Fruit fly (Drosophila melanogaster) whole organism, embryonic: ENCODE measurements around the gene CG34461.

Experiments used
- Ada2b ChIP-seq: fragments of 200-800 bp; sonication (Bioruptor generic); IDR thresholded peaks from 2 replicates; pipeline ENCODE4 v1.3.6; 2022; ENCODE audit warnings: missing biosample characterization, missing genetic modification characterization
- Atf3 ChIP-seq: fragments of 200-800 bp; sonication (Bioruptor generic); optimal IDR thresholded peaks from 3 replicates; lab custom pipeline; 2016; ENCODE audit warnings: missing biosample characterization, missing genetic modification characterization
- B-H2 ChIP-seq: fragments of 200-800 bp; sonication (Bioruptor generic); optimal IDR thresholded peaks from 2 replicates; lab custom pipeline; 2018; ENCODE audit warnings: missing biosample characterization, mild to moderate bottlenecking, missing genetic modification characterization
- Bgb ChIP-seq: fragments of 200-800 bp; sonication (Bioruptor generic); IDR thresholded peaks from 2 replicates; pipeline ENCODE4 v1.3.6; 2022; ENCODE audit warnings: missing biosample characterization, missing genetic modification characterization; ENCODE audit not compliant: partially characterized antibody
- Blimp-1 ChIP-seq: fragments of 200-800 bp; sonication (Bioruptor generic); optimal IDR thresholded peaks from 3 replicates; lab custom pipeline; 2018; ENCODE audit warnings: missing biosample characterization, missing genetic modification characterization, mild to moderate bottlenecking, moderate library complexity, missing genetic modification reagents
- CG14965 ChIP-seq: fragments of 200-800 bp; sonication (Bioruptor generic); optimal IDR thresholded peaks from 2 replicates; lab custom pipeline; 2016; ENCODE audit warnings: missing biosample characterization, missing genetic modification characterization, borderline replicate concordance
- CG16815 ChIP-seq: fragments of 200-800 bp; sonication (Bioruptor generic); optimal IDR thresholded peaks from 3 replicates; lab custom pipeline; 2017; ENCODE audit warnings: missing biosample characterization, mild to moderate bottlenecking, missing genetic modification characterization
- CG2712 ChIP-seq: fragments of 200-800 bp; optimal IDR thresholded peaks from 3 replicates; lab custom pipeline; 2019; ENCODE audit warnings: missing biosample characterization, mild to moderate bottlenecking, missing genetic modification characterization, moderate library complexity
- CG6689 ChIP-seq: fragments of 200-800 bp; sonication (Bioruptor generic); IDR thresholded peaks from 2 replicates; pipeline ENCODE4 v1.3.6; 2022; ENCODE audit warnings: missing biosample characterization, missing genetic modification characterization
- CG7963 ChIP-seq: fragments of 200-800 bp; sonication (Bioruptor generic); IDR thresholded peaks from 3 replicates; pipeline ENCODE4 v1.3.6; 2022; ENCODE audit warnings: missing biosample characterization, missing genetic modification characterization; ENCODE audit not compliant: partially characterized antibody
- CG8924 ChIP-seq: fragments of 200-800 bp; optimal IDR thresholded peaks from 3 replicates; lab custom pipeline; 2019; ENCODE audit warnings: missing biosample characterization, mild to moderate bottlenecking, missing genetic modification characterization, moderate library complexity
- CTCF ChIP-seq: fragments of 200-800 bp; sonication (Bioruptor generic); optimal IDR thresholded peaks from 2 replicates; lab custom pipeline; 2017; ENCODE audit warnings: missing biosample characterization, mild to moderate bottlenecking, missing genetic modification characterization, moderate library complexity
- Camta ChIP-seq: fragments of 200-800 bp; sonication (Bioruptor generic); optimal IDR thresholded peaks from 2 replicates; lab custom pipeline; 2016; ENCODE audit warnings: missing biosample characterization, missing genetic modification characterization
- CrebB ChIP-seq: fragments of 200-800 bp; sonication (Bioruptor generic); optimal IDR thresholded peaks from 3 replicates; lab custom pipeline; 2018; ENCODE audit warnings: missing biosample characterization, mild to moderate bottlenecking, missing genetic modification characterization
- Dip3 ChIP-seq: fragments of 200-800 bp; sonication (Bioruptor generic); optimal IDR thresholded peaks from 3 replicates; lab custom pipeline; 2016; ENCODE audit warnings: missing biosample characterization, missing genetic modification characterization
- Drgx ChIP-seq: fragments of 200-800 bp; sonication (Bioruptor generic); IDR thresholded peaks from 2 replicates; pipeline ENCODE4 v1.3.6; 2022; ENCODE audit warnings: missing biosample characterization, missing genetic modification characterization
- E2f1 ChIP-seq: fragments of 200-800 bp; sonication (Bioruptor generic); IDR thresholded peaks from 2 replicates; pipeline ENCODE4 v1.3.6; 2022; ENCODE audit warnings: missing biosample characterization, missing genetic modification characterization
- Hr51 ChIP-seq, 2 experiments: fragments of 200-800 bp; sonication (Bioruptor generic); optimal IDR thresholded peaks; 2 replicates in 1 of 2; 3 replicates in 1 of 2; lab custom pipeline; 2016 to 2018; ENCODE audit warnings: missing biosample characterization in 2 of 2, missing genetic modification characterization in 2 of 2, mild to moderate bottlenecking in 1 of 2, moderate library complexity in 1 of 2
- Med ChIP-seq: fragments of 200-800 bp; sonication (Bioruptor generic); peaks from one replicate; lab custom pipeline; 2016; ENCODE audit warnings: missing biosample characterization, missing genetic modification characterization, mild to moderate bottlenecking, inconsistent platforms, moderate library complexity
- az2 ChIP-seq: fragments of 200-800 bp; sonication (Bioruptor generic); optimal IDR thresholded peaks from 3 replicates; lab custom pipeline; 2016; ENCODE audit warnings: missing biosample characterization, missing genetic modification characterization
- cad ChIP-seq: fragments of >200 bp; optimal IDR thresholded peaks from 2 replicates; lab custom pipeline; 2017; ENCODE audit warnings: missing biosample characterization, missing genetic modification characterization
- chinmo ChIP-seq: fragments of 200-800 bp; sonication (Bioruptor generic); IDR thresholded peaks from 4 replicates; pipeline ENCODE4 v1.3.6; 2022; ENCODE audit warnings: missing biosample characterization, missing genetic modification characterization; ENCODE audit not compliant: partially characterized antibody
- crp ChIP-seq, 2 experiments: fragments of 200-800 bp; sonication (Bioruptor generic); optimal IDR thresholded peaks; 2 replicates in 1 of 2; 3 replicates in 1 of 2; lab custom pipeline; 2017; ENCODE audit warnings: missing biosample characterization in 2 of 2, missing genetic modification characterization in 2 of 2, mild to moderate bottlenecking in 1 of 2, moderate library complexity in 1 of 2
- dmrt99B ChIP-seq: fragments of 200-800 bp; sonication (Bioruptor generic); optimal IDR thresholded peaks from 2 replicates; lab custom pipeline; 2018; ENCODE audit warnings: missing biosample characterization, mild to moderate bottlenecking, missing genetic modification characterization, moderate library complexity
- esg ChIP-seq: fragments of 200-800 bp; sonication (Bioruptor generic); conservative IDR thresholded peaks from 2 replicates; pipeline ENCODE4 v1.3.6; 2022; ENCODE audit warnings: missing biosample characterization, missing genetic modification characterization
- gcm2 ChIP-seq: fragments of 200-800 bp; sonication (Bioruptor generic); optimal IDR thresholded peaks from 2 replicates; lab custom pipeline; 2016; ENCODE audit warnings: missing biosample characterization, missing genetic modification characterization
- jigr1 ChIP-seq: fragments of 200-800 bp; sonication (Bioruptor generic); IDR thresholded peaks from 3 replicates; pipeline ENCODE4 v1.3.6; 2022; ENCODE audit warnings: missing biosample characterization, missing genetic modification characterization
- lab ChIP-seq: fragments of 200-800 bp; sonication (Bioruptor generic); optimal IDR thresholded peaks from 3 replicates; lab custom pipeline; 2017; ENCODE audit warnings: missing biosample characterization, missing genetic modification characterization, mild to moderate bottlenecking, moderate library complexity, missing genetic modification reagents
- lola ChIP-seq, 3 experiments: fragments of >200 bp in 2 of 3; fragments of 200-800 bp in 1 of 3; sonication (Bioruptor generic) in 1 of 3; optimal IDR thresholded peaks; 2 replicates each; lab custom pipeline; 2017 to 2019; ENCODE audit warnings: missing biosample characterization in 3 of 3, missing genetic modification characterization in 3 of 3, mild to moderate bottlenecking in 1 of 3, moderate library complexity in 1 of 3
- nmo ChIP-seq: fragments of 200-800 bp; sonication (Bioruptor generic); optimal IDR thresholded peaks from 2 replicates; lab custom pipeline; 2018; ENCODE audit warnings: missing biosample characterization, mild to moderate bottlenecking, missing genetic modification characterization, moderate library complexity
- row ChIP-seq: fragments of 200-800 bp; sonication (Bioruptor generic); IDR thresholded peaks from 3 replicates; pipeline ENCODE4 v1.3.6; 2022; ENCODE audit warnings: missing biosample characterization, missing genetic modification characterization
- sens ChIP-seq: fragments of 200-800 bp; sonication (Bioruptor generic); peaks from one replicate; lab custom pipeline; 2016; ENCODE audit warnings: missing biosample characterization, missing genetic modification characterization

Gene CG34461

DNA sequence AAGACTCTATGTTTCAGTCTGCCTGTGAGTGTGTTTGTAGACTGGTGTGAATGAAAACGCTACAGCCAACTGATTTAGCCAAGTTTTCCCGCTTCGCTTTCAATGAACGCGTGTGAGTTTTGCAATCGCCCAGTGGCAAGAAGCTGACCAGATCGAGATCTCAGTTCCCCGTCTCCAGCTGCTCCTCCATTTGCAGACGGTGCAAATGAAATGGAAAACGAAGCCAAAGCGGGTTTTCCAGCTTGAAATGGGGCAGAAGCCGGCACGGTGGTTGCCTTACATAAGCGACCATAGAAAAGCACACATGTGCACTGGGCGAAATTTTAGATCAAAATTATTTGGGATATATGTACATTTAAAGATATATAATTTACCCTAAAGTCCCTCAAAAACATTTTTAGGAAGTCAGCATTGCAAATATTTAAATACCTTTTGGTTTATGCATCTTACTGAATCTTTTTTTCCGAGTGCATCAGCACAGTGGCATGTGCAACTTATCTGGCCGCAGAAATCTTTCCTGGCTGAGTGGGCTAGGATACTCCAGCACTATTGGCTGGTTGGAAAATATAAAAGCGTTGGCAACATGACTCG, 6.6 kb upstream of the CG34461 start, which contains the start of gene CG43059 (continued):
- TF ChIP-seq cad (no peak), CG16815 (no peak), Blimp-1 (peak; percentile 32), row (GFP tag; lab: Robert Waterston, UW) (0 out of 3 replicates have a peak, but pooled peaks have one; percentile 9), CG2712 (peak; percentile 1), esg (GFP tag; lab: Robert Waterston, UW) (no peak), az2 (GFP tag; lab: Kevin White, UChicago) (no peak), Dip3 (GFP tag; lab: Kevin White, UChicago) (no peak), E2f1 (GFP tag; lab: Robert Waterston, UW) (0 out of 2 replicates have a peak, but pooled peaks have one; percentile 15), Med (GFP tag; lab: Kevin White, UChicago) (peak; percentile 53)

DNA sequence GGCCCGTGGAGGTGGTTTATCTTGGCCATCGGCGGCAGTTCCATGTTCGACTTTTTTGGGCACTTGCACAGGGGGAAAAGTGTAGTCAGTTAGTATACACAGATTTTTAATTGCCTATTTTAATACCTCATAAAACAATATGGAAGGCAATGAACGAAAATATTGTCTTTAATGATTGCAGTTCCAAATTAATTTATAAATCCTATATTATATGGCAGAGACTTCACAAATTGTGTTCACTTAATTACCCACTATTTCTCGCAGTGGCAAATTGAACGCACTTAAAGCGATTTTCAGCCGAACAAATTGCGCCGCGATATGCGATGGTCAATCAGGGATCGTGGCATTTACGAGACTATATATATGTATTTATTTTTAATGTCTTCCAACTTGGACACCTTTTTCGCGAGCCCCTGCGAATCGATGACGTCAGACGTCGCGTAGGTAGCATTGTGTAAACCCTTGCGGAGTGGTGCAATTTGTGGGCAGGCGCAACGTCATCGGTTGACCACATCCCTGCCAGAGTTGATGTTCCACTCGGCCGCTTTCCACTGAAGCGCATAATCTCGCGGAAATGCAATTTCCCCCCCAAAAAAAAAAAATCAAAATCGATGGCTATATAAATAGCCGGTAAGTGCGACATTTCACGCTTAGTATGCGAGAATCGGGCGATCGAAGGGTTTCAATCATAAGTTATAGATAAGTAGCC, 5.4 kb upstream of the CG34461 start, which contains the start of gene CG13670:
TSS of gene CG13670 (plus strand) at position 659 of the 709 bp plus-strand sequence.
- TF ChIP-seq CG7963: no peak
- peak; percentile 2 for TF ChIP-seq dmrt99B (tag; lab: Kevin White, UChicago)
- TF ChIP-seq CG8924 (tag; lab: Kevin White, UChicago): no peak
- no peak for TF ChIP-seq jigr1 (GFP tag; lab: Robert Waterston, UW)
- no peak for TF ChIP-seq lab (GFP tag; lab: Kevin White, UChicago)
- TF ChIP-seq Drgx (GFP tag; lab: Robert Waterston, UW): peak; percentile 62
- peak; percentile 1 for TF ChIP-seq sens (GFP tag; lab: Kevin White, UChicago)
- no peak for TF ChIP-seq crp (GFP tag; optimal IDR thresholded peaks at IDR 0.05; lab: Kevin White, UChicago)
- TF ChIP-seq Ada2b: 0 out of 2 replicates have a peak, but pooled peaks have one; percentile 22
- TF ChIP-seq CG6689 (GFP tag; lab: Robert Waterston, UW): 0 out of 2 replicates have a peak, but pooled peaks have one; percentile 9
- TF ChIP-seq Atf3 (GFP tag; lab: Kevin White, UChicago): no peak
- no peak for TF ChIP-seq Camta (GFP tag; lab: Kevin White, UChicago)
- no peak for TF ChIP-seq B-H2 (GFP tag; lab: Kevin White, UChicago)
- peak in 1 of 2 experiments; percentile 1 for TF ChIP-seq Hr51 (GFP tag; optimal IDR thresholded peaks at IDR 0.05; lab: Kevin White, UChicago)
- TF ChIP-seq, all 482 proteins: peak for 6

DNA sequence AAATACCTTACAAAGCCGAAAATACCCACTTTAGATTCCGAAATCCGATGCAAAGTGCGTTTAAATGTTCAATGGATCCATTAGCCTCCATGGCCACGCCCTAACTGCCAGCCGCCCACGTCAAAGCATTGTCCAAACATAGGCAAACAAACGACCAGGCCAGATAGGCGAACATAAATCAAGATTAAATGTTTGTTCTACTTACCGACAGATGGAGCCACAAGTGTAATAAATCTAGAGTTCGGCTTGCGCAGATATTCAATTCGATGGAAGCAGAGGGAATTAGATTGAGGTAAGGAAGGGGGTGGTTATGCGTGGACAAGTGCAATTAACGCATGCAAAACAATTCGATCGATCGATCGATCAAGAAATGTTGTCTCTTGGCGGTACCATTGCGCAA, 1.8 kb upstream of the CG34461 start:
- TF ChIP-seq CG14965 (peak; percentile 90), CTCF (GFP tag; lab: Kevin White, UChicago) (peak; percentile 84), sens (GFP tag; lab: Kevin White, UChicago) (peak; percentile 38), gcm2 (GFP tag; lab: Kevin White, UChicago) (no peak)

DNA sequence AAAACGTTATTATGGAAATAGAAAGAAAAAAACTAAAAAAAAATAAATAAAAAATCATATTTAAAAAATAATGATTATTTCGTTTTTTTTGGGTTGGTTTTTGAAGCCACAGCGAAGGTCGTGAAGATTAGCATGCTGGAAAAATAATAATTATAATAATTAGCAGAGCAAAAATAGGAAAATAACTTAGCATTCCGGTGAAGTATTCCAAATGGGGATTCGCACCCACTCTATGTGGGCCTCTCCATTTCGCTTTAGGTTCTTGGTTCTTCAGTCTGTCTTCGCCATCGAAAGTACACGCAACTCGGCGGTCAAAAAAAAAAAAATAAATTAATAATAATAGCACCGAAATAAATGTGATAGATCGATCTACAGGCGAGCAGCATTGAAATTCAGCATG, 2.6 kb downstream of the CG34461 start, which contains the start of gene CG34462:
TSS of gene CG34462 (plus strand) at position 301 of the 400 bp plus-strand sequence.
- no peak for TF ChIP-seq nmo (GFP tag; lab: Kevin White, UChicago)

DNA sequence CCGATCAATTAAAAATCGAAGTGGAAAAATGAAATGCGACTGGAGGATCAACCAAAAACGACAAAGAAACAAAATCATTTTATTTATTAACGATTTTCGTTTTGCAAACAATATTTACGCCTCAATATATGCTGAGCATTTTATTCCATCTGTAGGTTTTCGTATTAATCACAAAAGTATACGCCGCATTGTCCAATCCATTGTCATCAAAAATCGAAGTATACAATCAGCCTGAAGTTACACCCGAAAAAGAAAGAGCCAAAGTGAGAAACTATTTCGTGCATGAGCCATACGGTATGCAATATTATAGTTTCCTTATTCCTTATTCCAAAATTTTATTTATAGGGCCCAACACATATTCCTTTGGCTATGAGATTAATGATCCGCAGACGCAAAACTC, 3.3 kb downstream of the CG34461 start:
- TF ChIP-seq CrebB (tag; lab: Kevin White, UChicago) (no peak), chinmo (0 out of 4 replicates have a peak, but pooled peaks have one; percentile 41), Bgb (GFP tag; lab: Robert Waterston, UW) (0 out of 2 replicates have a peak, but pooled peaks have one; percentile 25), lola (GFP tag; optimal IDR thresholded peaks at IDR 0.05; lab: Kevin White, UChicago) (peak in 1 of 3 experiments; percentile 76)
